Worm (Caenorhabditis elegans) whole organism, L3 larva: Measurements from ENCODE around the gene baf-1.
A peak's percentile ranks its signal among the peaks of the same experiment; 100 is the strongest.
"Not testable (repeated sequence)": the region's sequence is repeated elsewhere in the genome, so short reads cannot be mapped to it uniquely, and the experiment has no call there.

ENCODE experiments used
- R02D3.7 ChIP-seq: fragments of 150-350 bp; optimal IDR thresholded peaks from 2 replicates; lab custom pipeline; 2014; ENCODE audit warnings: missing biosample characterization, missing genetic modification characterization
- ZK546.5 ChIP-seq: sonication (generic microtip); optimal IDR thresholded peaks from 2 replicates; lab custom pipeline; 2017; ENCODE audit warnings: missing biosample characterization, missing genetic modification characterization
- aly-2 ChIP-seq: fragments of 150-350 bp; optimal IDR thresholded peaks from 2 replicates; lab custom pipeline; 2014; ENCODE audit warnings: missing biosample characterization, missing genetic modification characterization
- ama-1 ChIP-seq: fragments of 150-350 bp; optimal IDR thresholded peaks from 2 replicates; lab custom pipeline; 2018
- ceh-16 ChIP-seq: sonication (generic microtip); optimal IDR thresholded peaks from 2 replicates; lab custom pipeline; 2017; ENCODE audit warnings: missing biosample characterization, missing genetic modification characterization
- ceh-28 ChIP-seq: fragments of 150-350 bp; optimal IDR thresholded peaks from 2 replicates; lab custom pipeline; 2014; ENCODE audit warnings: missing biosample characterization, missing genetic modification reagents, missing genetic modification characterization
- ceh-82 ChIP-seq: fragments of 150-350 bp; optimal IDR thresholded peaks from 2 replicates; lab custom pipeline; 2014; ENCODE audit warnings: missing biosample characterization, missing genetic modification characterization
- ceh-9 ChIP-seq: sonication (generic microtip); optimal IDR thresholded peaks from 2 replicates; lab custom pipeline; 2018; ENCODE audit warnings: missing biosample characterization, missing genetic modification characterization
- daf-12 ChIP-seq: fragments of 150-350 bp; optimal IDR thresholded peaks from 2 replicates; lab custom pipeline; 2014; ENCODE audit warnings: missing biosample characterization, missing genetic modification reagents, missing genetic modification characterization
- egl-27 ChIP-seq: sonication (generic microtip); optimal IDR thresholded peaks from 4 replicates; lab custom pipeline; 2017; ENCODE audit warnings: missing biosample characterization, missing genetic modification reagents, missing genetic modification characterization
- egl-5 ChIP-seq: fragments of 150-350 bp; optimal IDR thresholded peaks from 2 replicates; lab custom pipeline; 2017; ENCODE audit warnings: missing biosample characterization, missing genetic modification reagents, missing genetic modification characterization, inconsistent platforms
- elt-1 ChIP-seq: fragments of 150-350 bp; optimal IDR thresholded peaks from 2 replicates; lab custom pipeline; 2014; ENCODE audit warnings: missing biosample characterization, missing genetic modification characterization
- elt-2 ChIP-seq: sonication (generic microtip); optimal IDR thresholded peaks from 2 replicates; lab custom pipeline; 2016; ENCODE audit warnings: missing genetic modification reagents, mild to moderate bottlenecking, missing genetic modification characterization, missing compliant biosample characterization
- elt-3 ChIP-seq, 3 experiments: fragments of 150-350 bp in 1 of 3; sonication (generic microtip) in 2 of 3; optimal IDR thresholded peaks; 2 replicates in 2 of 3; 4 replicates in 1 of 3; lab custom pipeline; 2014 to 2017; ENCODE audit warnings: missing biosample characterization in 3 of 3, missing genetic modification characterization in 3 of 3
- eor-1 ChIP-seq, 2 experiments: fragments of 150-350 bp; optimal IDR thresholded peaks; 2 replicates each; lab custom pipeline; 2014 to 2018; ENCODE audit warnings: missing biosample characterization in 2 of 2, missing genetic modification characterization in 2 of 2
- fkh-10 ChIP-seq: sonication (generic microtip); optimal IDR thresholded peaks from 2 replicates; lab custom pipeline; 2017; ENCODE audit warnings: missing biosample characterization, missing genetic modification reagents, missing genetic modification characterization
- fkh-2 ChIP-seq: fragments of 150-350 bp; optimal IDR thresholded peaks from 2 replicates; lab custom pipeline; 2014; ENCODE audit warnings: missing biosample characterization, missing genetic modification reagents, missing genetic modification characterization
- fos-1 ChIP-seq: fragments of 150-350 bp; optimal IDR thresholded peaks from 2 replicates; lab custom pipeline; 2014; ENCODE audit warnings: missing biosample characterization, missing genetic modification characterization
- hmg-11 ChIP-seq: sonication (generic microtip); optimal IDR thresholded peaks from 2 replicates; lab custom pipeline; 2016; ENCODE audit warnings: missing genetic modification characterization, missing compliant biosample characterization
- jun-1 ChIP-seq: fragments of 150-350 bp; optimal IDR thresholded peaks from 2 replicates; lab custom pipeline; 2014; ENCODE audit warnings: missing biosample characterization, missing genetic modification reagents, missing genetic modification characterization
- lin-15B ChIP-seq: fragments of 150-350 bp; optimal IDR thresholded peaks from 2 replicates; lab custom pipeline; 2014; ENCODE audit warnings: missing biosample characterization, missing genetic modification characterization
- lin-39 ChIP-seq: fragments of 150-350 bp; optimal IDR thresholded peaks from 2 replicates; lab custom pipeline; 2018; ENCODE audit warnings: missing biosample characterization, missing genetic modification reagents, missing genetic modification characterization
- lsy-12 ChIP-seq: sonication (generic microtip); optimal IDR thresholded peaks from 2 replicates; lab custom pipeline; 2016; ENCODE audit warnings: mild to moderate bottlenecking, missing genetic modification characterization, missing compliant biosample characterization
- mdl-1 ChIP-seq: fragments of 150-350 bp; optimal IDR thresholded peaks from 2 replicates; lab custom pipeline; 2014; ENCODE audit warnings: missing biosample characterization, missing genetic modification characterization
- mml-1 ChIP-seq: fragments of 150-350 bp; sonication (generic microtip); optimal IDR thresholded peaks from 3 replicates; lab custom pipeline; 2014; ENCODE audit warnings: missing biosample characterization, missing genetic modification characterization
- nfya-1 ChIP-seq: sonication (generic microtip); optimal IDR thresholded peaks from 2 replicates; lab custom pipeline; 2017; ENCODE audit warnings: missing genetic modification characterization, mild to moderate bottlenecking, missing compliant biosample characterization, antibody characterized with exemption, moderate library complexity; ENCODE audit not compliant: insufficient read depth
- nhr-11 ChIP-seq: fragments of 150-350 bp; optimal IDR thresholded peaks from 2 replicates; lab custom pipeline; 2014; ENCODE audit warnings: missing biosample characterization, missing genetic modification characterization
- nhr-12 ChIP-seq: fragments of 150-350 bp; optimal IDR thresholded peaks from 2 replicates; lab custom pipeline; 2014; ENCODE audit warnings: missing biosample characterization, missing genetic modification characterization
- nhr-23 ChIP-seq: fragments of 150-350 bp; optimal IDR thresholded peaks from 2 replicates; lab custom pipeline; 2014; ENCODE audit warnings: missing biosample characterization, missing genetic modification reagents, missing genetic modification characterization
- nhr-237 ChIP-seq: fragments of 150-350 bp; optimal IDR thresholded peaks from 2 replicates; lab custom pipeline; 2014; ENCODE audit warnings: missing biosample characterization, missing genetic modification characterization
- nhr-25 ChIP-seq: sonication (generic microtip); optimal IDR thresholded peaks from 2 replicates; lab custom pipeline; 2017; ENCODE audit warnings: missing biosample characterization, missing genetic modification characterization
- nhr-28 ChIP-seq: fragments of 150-350 bp; optimal IDR thresholded peaks from 2 replicates; lab custom pipeline; 2014; ENCODE audit warnings: missing biosample characterization, missing genetic modification characterization
- nhr-43 ChIP-seq: sonication (generic microtip); optimal IDR thresholded peaks from 2 replicates; lab custom pipeline; 2016; ENCODE audit warnings: mild to moderate bottlenecking, missing genetic modification characterization, missing compliant biosample characterization; ENCODE audit not compliant: poor library complexity, severe bottlenecking
- nhr-67 ChIP-seq: fragments of 150-350 bp; optimal IDR thresholded peaks from 2 replicates; lab custom pipeline; 2014; ENCODE audit warnings: missing biosample characterization, missing genetic modification characterization
- nhr-76 ChIP-seq: fragments of 150-350 bp; sonication (generic microtip); optimal IDR thresholded peaks from 5 replicates; lab custom pipeline; 2014; ENCODE audit warnings: missing biosample characterization, missing genetic modification characterization
- nhr-77 ChIP-seq: fragments of 150-350 bp; optimal IDR thresholded peaks from 2 replicates; lab custom pipeline; 2014; ENCODE audit warnings: missing biosample characterization, missing genetic modification characterization
- pha-4 ChIP-seq: fragments of 150-350 bp; optimal IDR thresholded peaks from 2 replicates; lab custom pipeline; 2014; ENCODE audit warnings: missing biosample characterization, missing genetic modification reagents, missing genetic modification characterization
- pqm-1 ChIP-seq: fragments of 150-350 bp; optimal IDR thresholded peaks from 2 replicates; lab custom pipeline; 2017; ENCODE audit warnings: missing biosample characterization, missing genetic modification characterization, inconsistent platforms
- sea-2 ChIP-seq: fragments of 150-350 bp; sonication (generic microtip); optimal IDR thresholded peaks from 4 replicates; lab custom pipeline; 2014; ENCODE audit warnings: missing biosample characterization, missing genetic modification reagents, missing genetic modification characterization
- skn-1 ChIP-seq: fragments of 150-350 bp; optimal IDR thresholded peaks from 2 replicates; lab custom pipeline; 2014; ENCODE audit warnings: missing biosample characterization, missing genetic modification characterization
- snpc-4 ChIP-seq: fragments of 150-350 bp; optimal IDR thresholded peaks from 2 replicates; lab custom pipeline; 2014; ENCODE audit warnings: missing biosample characterization, missing genetic modification characterization
- tbx-2 ChIP-seq: sonication (generic microtip); optimal IDR thresholded peaks from 2 replicates; lab custom pipeline; 2016; ENCODE audit warnings: mild to moderate bottlenecking, missing genetic modification characterization, missing compliant biosample characterization
- unc-39 ChIP-seq: sonication (generic microtip); optimal IDR thresholded peaks from 4 replicates; lab custom pipeline; 2017; ENCODE audit warnings: missing biosample characterization, missing genetic modification characterization
- unc-62 ChIP-seq: fragments of 150-350 bp; sonication (generic microtip); optimal IDR thresholded peaks from 4 replicates; lab custom pipeline; 2014; ENCODE audit warnings: missing biosample characterization, missing genetic modification reagents, missing genetic modification characterization
- zag-1 ChIP-seq: fragments of 150-350 bp; optimal IDR thresholded peaks from 2 replicates; lab custom pipeline; 2014; ENCODE audit warnings: missing biosample characterization, missing genetic modification characterization
- ztf-11 ChIP-seq: fragments of 150-350 bp; optimal IDR thresholded peaks from 2 replicates; lab custom pipeline; 2014; ENCODE audit warnings: missing biosample characterization, missing genetic modification characterization
- ztf-4 ChIP-seq: fragments of 150-350 bp; optimal IDR thresholded peaks from 2 replicates; lab custom pipeline; 2014; ENCODE audit warnings: missing biosample characterization, missing genetic modification characterization

The baf-1 gene

ce11 chrIII:9467095-9467494 lies at the start of gene baf-1:
Gene baf-1, plus strand, starts transcription at chrIII:9467464.
- TF ChIP-seq jun-1 (tag; lab: Kevin White, UChicago): peak; percentile 27
- no peak for TF ChIP-seq nhr-28 (tag; lab: Kevin White, UChicago)
- no peak for TF ChIP-seq ZK546.5
- TF ChIP-seq elt-2 (tag; lab: Kevin White, UChicago): peak; percentile 50
- no peak for TF ChIP-seq daf-12 (tag; lab: Kevin White, UChicago)
- peak; percentile 51 for TF ChIP-seq ceh-28 (tag; lab: Kevin White, UChicago)
- no peak for TF ChIP-seq ceh-82
- no peak for TF ChIP-seq lsy-12
- no peak for TF ChIP-seq ztf-11 (tag; lab: Kevin White, UChicago)
- no peak for TF ChIP-seq mdl-1
- peak; percentile 51 for TF ChIP-seq snpc-4 (tag; lab: Kevin White, UChicago)
- no peak for TF ChIP-seq nhr-67 (tag; lab: Kevin White, UChicago)
- TF ChIP-seq fos-1 (tag; lab: Kevin White, UChicago): no peak
- TF ChIP-seq ceh-16 (tag; lab: Kevin White, UChicago): no peak
- peak; percentile 12 for TF ChIP-seq ama-1 (lab: Kevin White, UChicago)
- TF ChIP-seq aly-2: no peak
- TF ChIP-seq lin-39 (tag; lab: Kevin White, UChicago): peak; percentile 13
- TF ChIP-seq pha-4: peak; percentile 84
- TF ChIP-seq nhr-11 (tag; lab: Kevin White, UChicago): no peak
- TF ChIP-seq sea-2 (GFP tag; lab: Kevin White, UChicago): no peak
- no peak for TF ChIP-seq fkh-2 (tag; lab: Kevin White, UChicago)
- TF ChIP-seq hmg-11 (tag; lab: Kevin White, UChicago): peak; percentile 27
- TF ChIP-seq R02D3.7 (tag; lab: Kevin White, UChicago): peak; percentile 23
- TF ChIP-seq lin-15B (tag; lab: Kevin White, UChicago): peak; percentile 78
- TF ChIP-seq eor-1 (tag; optimal IDR thresholded peaks at IDR 0.05; lab: Kevin White, UChicago): no peak
- TF ChIP-seq egl-27 (tag; lab: Kevin White, UChicago): no peak
- TF ChIP-seq skn-1 (tag; lab: Kevin White, UChicago): peak; percentile 30
- TF ChIP-seq elt-1 (tag; lab: Kevin White, UChicago): no peak
- no peak for TF ChIP-seq ztf-4
- TF ChIP-seq ceh-9 (tag; lab: Kevin White, UChicago): no peak
- no peak for TF ChIP-seq nhr-12 (tag; lab: Kevin White, UChicago)
- no peak for TF ChIP-seq nhr-76 (tag; lab: Kevin White, UChicago)
- no peak for TF ChIP-seq zag-1 (tag; lab: Kevin White, UChicago)
- TF ChIP-seq tbx-2 (tag; lab: Kevin White, UChicago): no peak
- no peak for TF ChIP-seq nhr-77 (tag; lab: Kevin White, UChicago)
- TF ChIP-seq fkh-10 (GFP tag; lab: Kevin White, UChicago): no peak
- no peak for TF ChIP-seq unc-62 (GFP tag; lab: Kevin White, UChicago)
- no peak for TF ChIP-seq nhr-237 (tag; lab: Kevin White, UChicago)
- peak; percentile 68 for TF ChIP-seq nhr-23
- TF ChIP-seq unc-39 (tag; lab: Kevin White, UChicago): no peak
- no peak for TF ChIP-seq egl-5 (tag; lab: Kevin White, UChicago)
- TF ChIP-seq nfya-1: peak; percentile 70
- peak; percentile 74 for TF ChIP-seq nhr-25
- TF ChIP-seq mml-1: no peak
- no peak for TF ChIP-seq elt-3 (tag; optimal IDR thresholded peaks at IDR 0.05; lab: Kevin White, UChicago)
- peak; percentile 16 for TF ChIP-seq pqm-1 (tag; lab: Kevin White, UChicago)
- peak; percentile 49 for TF ChIP-seq nhr-43

ce11 chrIII:9420231-9420630 lies 47.0 kb upstream of the baf-1 start, which contains the start of gene T26G10.4:
Gene T26G10.4, plus strand, starts transcription at chrIII:9420531.
- TF ChIP-seq ceh-82; ama-1 (lab: Kevin White, UChicago); skn-1 (tag; lab: Kevin White, UChicago): not testable (repeated sequence)
